Fruit fly (Drosophila melanogaster): ENCODE results near the gene yip2.

DNA sequence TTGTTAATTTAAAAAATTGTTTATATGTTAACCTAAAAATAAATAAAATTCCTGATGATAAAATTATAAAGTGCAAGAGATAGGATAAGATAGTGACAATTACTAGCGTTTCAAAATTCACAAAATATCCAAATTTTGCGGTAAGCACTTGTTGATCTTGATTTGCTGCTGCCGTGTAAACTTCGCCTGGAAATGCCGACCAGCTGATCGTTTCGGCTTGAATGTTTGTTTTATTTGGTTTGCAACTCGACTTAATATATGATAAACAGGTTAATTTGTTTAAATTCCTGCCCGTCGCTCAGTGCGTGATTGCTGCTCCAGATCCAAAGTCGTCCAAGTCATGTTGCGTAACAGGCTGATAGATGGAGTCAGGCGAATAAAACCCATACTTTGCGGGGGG is 6.3 kb downstream of the yip2 start, which contains the start of gene CG4592:
- no peak for TF ChIP-seq CTCF (optimal IDR thresholded peaks at IDR 0.05)
- no peak for TF ChIP-seq CG8478 (optimal IDR thresholded peaks at IDR 0.05)

All from S2 (cell line).